Worm (Caenorhabditis elegans): ENCODE results near the gene cyp-13B2.

- no peak for TF ChIP-seq him-1 (tag; optimal IDR thresholded peaks at IDR 0.05)
- TF ChIP-seq W03F9.2 (tag; optimal IDR thresholded peaks at IDR 0.05): no peak
- no peak for TF ChIP-seq dao-5 (tag; optimal IDR thresholded peaks at IDR 0.05)
These were observed 32.3 kb downstream of the cyp-13B2 start, which contains the start of gene E02H4.4 for ce11 chrX:14257661-14258060.
